Fruit fly (Drosophila melanogaster): ENCODE measurements around the gene CG7120.
A peak's percentile ranks its signal among the peaks of the same experiment; 100 is the strongest.

CG7120 gene

dm6 chr3L:8374107-8374506 is 21.7 kb upstream of the CG7120 start:
- TF ChIP-seq CTCF (optimal IDR thresholded peaks at IDR 0.05) (no peak), CG8478 (optimal IDR thresholded peaks at IDR 0.05) (no peak)

dm6 chr3L:8379161-8379560 is 16.6 kb upstream of the CG7120 start:
- no peak for TF ChIP-seq CTCF (optimal IDR thresholded peaks at IDR 0.05)
- no peak for TF ChIP-seq CG8478 (optimal IDR thresholded peaks at IDR 0.05)

- TF ChIP-seq CTCF (optimal IDR thresholded peaks at IDR 0.05) (no peak), CG8478 (optimal IDR thresholded peaks at IDR 0.05) (no peak)
These were observed 11.8 kb upstream of the CG7120 start for dm6 chr3L:8383968-8384367.

DNA sequence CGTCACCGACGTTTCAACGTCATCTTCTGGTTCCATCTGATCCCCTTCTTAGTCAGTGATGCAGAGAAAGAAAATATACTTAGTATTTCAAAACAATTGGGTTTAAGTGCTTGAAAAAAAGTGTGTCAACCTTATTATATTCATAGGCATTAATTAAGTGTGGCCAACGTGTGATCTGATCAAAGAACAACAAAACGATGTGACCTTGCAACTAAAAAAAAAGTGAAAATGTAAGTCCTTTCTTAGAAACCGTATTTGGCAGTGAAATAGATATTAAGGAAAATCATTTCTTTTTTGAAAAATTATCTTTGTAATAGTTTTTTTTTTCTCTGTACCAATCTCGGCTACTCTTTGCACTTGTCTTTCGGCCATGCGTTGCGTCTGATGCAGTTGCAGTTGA is 10.7 kb upstream of the CG7120 start:
- TF ChIP-seq CTCF (optimal IDR thresholded peaks at IDR 0.05) (no peak), CG8478 (optimal IDR thresholded peaks at IDR 0.05) (no peak)

DNA sequence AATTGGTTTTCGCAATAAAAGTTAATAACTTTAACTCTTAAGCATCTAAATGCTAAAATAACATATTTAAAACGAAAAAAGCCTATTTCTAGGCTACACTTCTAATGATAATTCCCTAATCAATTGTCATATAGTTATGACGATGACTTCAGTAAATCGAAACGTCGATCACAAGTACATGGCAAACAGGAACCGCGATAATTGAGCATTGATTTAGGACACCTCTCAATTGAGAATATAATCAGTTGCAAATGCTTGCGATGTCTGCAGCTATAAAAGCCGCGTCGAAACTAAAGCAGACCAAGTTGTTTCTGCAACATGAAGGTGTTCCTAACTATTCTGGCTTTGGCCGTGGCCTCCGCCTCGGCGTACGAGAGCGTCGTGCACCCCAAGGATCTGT is 4.6 kb upstream of the CG7120 start, which contains the start of gene Jon66Ci:
TSS of gene Jon66Ci (plus strand) at position 301 of the 400 bp plus-strand sequence.
- no peak for TF ChIP-seq CTCF (optimal IDR thresholded peaks at IDR 0.05)
- no peak for TF ChIP-seq CG8478 (optimal IDR thresholded peaks at IDR 0.05)

DNA sequence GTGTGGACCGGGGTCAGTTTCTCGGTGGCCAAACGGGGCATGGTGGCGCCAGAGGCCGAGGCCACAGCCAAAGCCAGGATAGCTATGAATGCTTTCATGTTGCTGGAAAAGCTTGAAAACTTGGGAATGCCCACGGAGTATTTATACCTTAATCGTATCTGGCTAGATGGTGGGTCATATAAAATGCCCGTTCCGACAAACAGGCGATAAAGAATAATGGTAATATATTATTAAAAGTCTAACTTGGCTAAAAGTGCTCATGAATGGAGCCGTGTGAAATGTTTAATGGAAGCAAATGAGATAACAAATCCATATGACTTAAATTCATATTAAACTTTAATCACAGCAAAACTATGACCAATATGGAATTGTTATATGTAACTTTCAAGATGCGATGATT is 2.3 kb upstream of the CG7120 start, which contains the start of gene Jon66Cii:
TSS of gene Jon66Cii (minus strand) at position 101 of the 400 bp plus-strand sequence.
- TF ChIP-seq CTCF (optimal IDR thresholded peaks at IDR 0.05) (no peak), CG8478 (optimal IDR thresholded peaks at IDR 0.05) (no peak)

- TF ChIP-seq CTCF (optimal IDR thresholded peaks at IDR 0.05): no peak
- no peak for TF ChIP-seq CG8478 (optimal IDR thresholded peaks at IDR 0.05)
These were observed 1.7 kb upstream of the CG7120 start for dm6 chr3L:8394132-8394531.

- TF ChIP-seq CTCF (optimal IDR thresholded peaks at IDR 0.05) (peak in 1 of 2 experiments; percentile 64), CG8478 (optimal IDR thresholded peaks at IDR 0.05) (no peak)
These were observed 856 bp upstream of the CG7120 start for dm6 chr3L:8394944-8395343.

DNA sequence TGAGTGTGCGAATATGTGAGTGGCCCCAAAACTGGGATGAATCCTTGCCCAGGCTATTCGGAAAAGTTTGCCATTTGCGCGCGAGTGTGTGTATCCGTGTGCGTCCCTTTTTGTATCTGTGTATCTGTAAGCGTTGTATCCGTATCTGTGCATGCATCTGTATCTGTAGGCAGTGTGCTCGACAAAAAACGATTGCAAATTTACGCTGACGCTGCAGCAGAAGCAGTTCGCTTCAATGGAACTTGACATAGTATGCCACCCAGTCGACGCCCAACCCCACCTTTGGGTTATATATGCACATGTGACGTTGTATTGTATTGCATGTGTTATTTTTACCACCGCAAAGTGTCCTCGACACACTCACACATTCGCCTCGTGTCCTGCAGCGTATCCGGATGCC is 387 bp downstream of the CG7120 start:
- TF ChIP-seq CG8478 (optimal IDR thresholded peaks at IDR 0.05) (no peak), CTCF (optimal IDR thresholded peaks at IDR 0.05) (no peak)

DNA sequence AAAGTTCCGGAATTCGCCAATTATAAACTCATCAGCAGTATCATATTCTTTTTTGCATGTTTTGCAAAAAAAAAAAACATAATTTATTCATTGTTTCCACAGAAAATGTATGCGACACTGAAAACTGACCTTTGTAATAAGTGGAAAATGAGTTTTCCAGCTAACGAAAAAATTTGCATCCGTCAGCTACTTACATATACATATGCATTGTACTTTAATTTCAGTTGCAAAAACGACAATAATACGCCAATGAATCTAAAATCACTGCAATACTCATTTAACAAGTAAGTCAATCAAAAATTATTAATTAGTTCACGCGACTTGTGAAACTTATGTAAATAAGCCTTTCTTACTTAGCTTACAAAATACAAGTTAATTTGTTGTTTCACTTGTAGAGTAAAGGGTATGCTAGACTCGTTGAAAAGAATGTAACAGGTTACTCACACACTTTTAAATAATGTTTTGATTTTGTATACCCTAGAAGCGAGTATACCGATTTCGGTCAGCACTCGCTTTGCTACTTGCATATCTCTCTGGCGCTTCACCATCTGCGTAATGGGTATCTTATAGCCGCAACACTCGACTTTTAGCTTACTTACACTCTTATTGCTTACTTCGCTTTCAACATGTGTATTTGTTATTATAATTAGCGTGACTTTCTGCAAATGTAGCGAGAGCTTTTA is 3.1 kb downstream of the CG7120 start:
- TF ChIP-seq CTCF (optimal IDR thresholded peaks at IDR 0.05) (no peak), CG8478 (optimal IDR thresholded peaks at IDR 0.05) (no peak)

DNA sequence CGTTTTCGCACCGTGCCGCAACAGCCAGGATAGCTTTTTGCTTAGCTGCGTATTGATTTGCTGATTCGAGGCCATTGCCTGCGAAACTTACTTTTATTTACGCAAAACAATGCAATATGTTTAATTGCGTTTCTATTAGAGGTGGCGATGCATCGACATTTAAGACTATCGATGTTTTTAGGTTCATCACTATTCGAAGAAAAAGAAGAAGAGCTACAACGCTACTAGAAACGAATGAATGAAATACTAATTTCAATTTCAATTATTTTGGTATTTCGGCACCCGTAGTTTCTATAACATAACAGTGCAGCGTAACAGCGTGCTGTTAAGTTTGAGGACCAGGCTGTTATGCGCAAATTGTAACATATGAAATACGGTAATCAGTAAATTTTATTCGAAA is 9.3 kb downstream of the CG7120 start, which contains the start of the genes Tpt, mkg-p and CG13667:
TSS of gene Tpt (minus strand) at position 155 of the 400 bp plus-strand sequence.
TSS of gene mkg-p (minus strand) at position 155 of the 400 bp plus-strand sequence.
TSS of gene CG13667 (plus strand) at position 332 of the 400 bp plus-strand sequence.
- TF ChIP-seq CG8478 (optimal IDR thresholded peaks at IDR 0.05) (no peak), CTCF (optimal IDR thresholded peaks at IDR 0.05) (peak in 1 of 2 experiments; percentile 37)

DNA sequence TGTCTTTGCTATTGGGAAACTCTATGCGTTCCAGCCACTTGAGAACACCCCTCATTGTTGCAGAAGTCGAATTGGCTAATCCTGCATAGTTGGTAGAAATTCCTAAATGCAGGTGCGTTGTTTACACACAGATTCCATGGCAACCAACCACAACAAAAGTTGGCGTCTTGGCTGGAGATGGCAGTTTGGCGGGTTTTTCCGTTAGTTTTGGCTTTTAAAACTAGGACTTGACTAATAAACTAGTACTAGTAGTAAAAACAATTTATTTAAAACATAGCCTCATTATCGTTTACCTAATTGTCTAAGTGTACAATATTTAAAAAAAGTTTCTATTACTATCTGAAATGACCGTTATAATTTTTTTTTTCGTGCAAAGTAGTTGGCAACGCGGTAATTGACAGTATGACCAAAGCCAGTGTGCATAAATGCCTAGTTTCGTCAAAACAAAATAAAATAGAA is 15.7 kb downstream of the CG7120 start, which contains the start of gene Exo70:
TSS of gene Exo70 (plus strand) at position 413 of the 459 bp plus-strand sequence.
- no peak for TF ChIP-seq CTCF (optimal IDR thresholded peaks at IDR 0.05)
- TF ChIP-seq CG8478 (optimal IDR thresholded peaks at IDR 0.05): no peak

DNA sequence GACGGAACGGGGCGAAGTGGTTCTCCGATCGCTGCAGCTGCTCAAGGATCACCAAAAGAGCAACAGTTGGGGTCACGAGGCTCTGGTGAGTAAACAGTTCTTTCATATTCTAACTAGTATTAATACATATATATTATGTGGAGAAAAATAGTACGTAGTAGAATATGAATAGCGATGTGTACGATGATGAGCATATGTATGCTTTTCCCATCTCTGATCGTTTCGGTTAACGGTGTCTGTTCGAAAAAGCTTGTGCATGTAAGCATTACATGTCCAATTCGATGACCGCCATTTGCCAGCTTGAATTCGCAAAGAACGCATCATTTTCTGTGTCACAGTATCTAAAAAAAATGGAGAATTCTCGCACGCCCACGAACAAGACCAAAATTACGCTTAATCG is 16.9 kb downstream of the CG7120 start, which contains the start of the genes Oseg1 and mtrm:
TSS of gene Oseg1 (minus strand) at position 101 of the 400 bp plus-strand sequence.
TSS of gene mtrm (plus strand) at position 288 of the 400 bp plus-strand sequence.
- TF ChIP-seq CTCF (optimal IDR thresholded peaks at IDR 0.05) (no peak), CG8478 (optimal IDR thresholded peaks at IDR 0.05) (no peak)

DNA sequence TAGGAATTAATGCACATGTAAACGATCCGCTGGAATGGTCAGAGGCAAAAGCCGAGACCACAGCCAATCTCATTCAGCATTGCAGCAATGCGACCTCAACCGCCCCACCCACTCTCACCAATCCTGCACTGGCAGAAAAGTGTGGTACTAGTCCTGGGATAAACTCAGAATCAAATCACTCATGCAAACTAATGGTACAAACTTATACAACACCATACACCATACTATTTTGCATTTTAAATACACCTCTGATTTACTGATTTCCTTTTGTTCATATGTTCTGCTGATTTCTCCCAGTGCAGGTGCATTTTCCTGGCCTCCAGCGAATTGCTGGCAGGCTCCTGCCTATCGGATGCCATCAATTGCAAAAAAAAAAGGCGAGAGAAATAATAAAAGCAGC is 23.2 kb downstream of the CG7120 start:
- TF ChIP-seq CG8478 (optimal IDR thresholded peaks at IDR 0.05) (no peak), CTCF (optimal IDR thresholded peaks at IDR 0.05) (no peak)

DNA sequence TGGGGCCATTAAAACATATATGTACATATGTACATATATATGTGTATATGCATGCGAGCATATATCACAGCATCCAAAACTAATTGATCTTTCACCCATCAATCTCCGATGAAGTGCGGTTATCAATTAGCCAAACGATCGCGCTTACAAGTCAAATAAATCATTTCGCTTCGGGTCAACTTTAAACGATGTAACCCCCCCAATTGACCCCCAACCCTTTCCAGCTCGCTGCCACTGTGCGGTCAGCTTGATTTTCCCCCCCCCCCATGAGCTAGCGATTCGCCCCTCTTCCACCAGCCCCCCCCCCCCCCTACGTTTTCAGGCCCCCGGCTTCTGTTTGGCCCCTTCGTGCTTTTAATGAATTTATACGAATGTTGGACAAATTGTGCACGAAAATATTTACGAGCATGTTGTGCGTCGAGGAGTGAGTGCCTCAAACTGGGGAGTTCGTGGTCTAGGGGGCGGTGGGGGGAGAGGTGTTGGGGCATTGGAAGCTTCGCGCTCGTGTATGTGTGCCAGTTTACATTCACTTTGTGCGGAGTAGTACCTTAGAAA is 23.9 kb downstream of the CG7120 start:
- TF ChIP-seq CTCF (optimal IDR thresholded peaks at IDR 0.05): no peak
- no peak for TF ChIP-seq CG8478 (optimal IDR thresholded peaks at IDR 0.05)

DNA sequence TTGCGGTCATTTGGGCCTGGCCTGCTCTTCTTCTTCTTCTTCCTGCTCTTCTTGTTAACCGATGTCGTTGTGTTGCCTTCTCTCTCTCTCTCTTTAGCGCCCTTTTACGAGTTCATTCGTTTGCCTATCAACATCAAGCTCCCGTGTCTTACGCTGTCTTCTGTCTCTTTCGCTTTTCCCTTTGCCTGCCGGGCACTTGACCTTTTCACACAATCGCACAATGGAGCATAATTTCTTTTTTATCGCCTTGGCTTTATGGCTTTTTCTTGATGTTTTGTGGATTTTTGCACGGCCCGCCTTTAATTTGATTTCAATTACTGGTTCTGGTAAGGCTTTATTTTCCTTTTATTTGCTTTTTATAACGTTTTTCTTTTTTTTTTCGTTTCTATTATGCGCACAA is 25.6 kb downstream of the CG7120 start:
- TF ChIP-seq CTCF (optimal IDR thresholded peaks at IDR 0.05): no peak
- TF ChIP-seq CG8478 (optimal IDR thresholded peaks at IDR 0.05): no peak

Measured in S2 (cell line).